Fruit fly (Drosophila melanogaster) Kc167 (cell line): Measurements from ENCODE around the gene CG1896.

ENCODE experiments used
- Myc ChIP-seq: fragments of >200 bp; optimal IDR thresholded peaks from 2 replicates; lab custom pipeline; 2017; ENCODE audit warnings: missing external identifiers
- Sin3A ChIP-seq: fragments of >200 bp; optimal IDR thresholded peaks from 2 replicates; lab custom pipeline; 2018; ENCODE audit warnings: missing external identifiers
- h ChIP-seq: fragments of >200 bp; optimal IDR thresholded peaks from 3 replicates; lab custom pipeline; 2018; ENCODE audit warnings: missing external identifiers
- insv ChIP-seq: fragments of >200 bp; optimal IDR thresholded peaks from 3 replicates; lab custom pipeline; 2018; ENCODE audit warnings: missing external identifiers
- psq ChIP-seq: fragments of >200 bp; optimal IDR thresholded peaks from 2 replicates; lab custom pipeline; 2017; ENCODE audit warnings: missing external identifiers
- ttk ChIP-seq: sonication (Bioruptor generic); optimal IDR thresholded peaks from 2 replicates; lab custom pipeline; 2017; ENCODE audit warnings: missing external identifiers

Gene CG1896

DNA sequence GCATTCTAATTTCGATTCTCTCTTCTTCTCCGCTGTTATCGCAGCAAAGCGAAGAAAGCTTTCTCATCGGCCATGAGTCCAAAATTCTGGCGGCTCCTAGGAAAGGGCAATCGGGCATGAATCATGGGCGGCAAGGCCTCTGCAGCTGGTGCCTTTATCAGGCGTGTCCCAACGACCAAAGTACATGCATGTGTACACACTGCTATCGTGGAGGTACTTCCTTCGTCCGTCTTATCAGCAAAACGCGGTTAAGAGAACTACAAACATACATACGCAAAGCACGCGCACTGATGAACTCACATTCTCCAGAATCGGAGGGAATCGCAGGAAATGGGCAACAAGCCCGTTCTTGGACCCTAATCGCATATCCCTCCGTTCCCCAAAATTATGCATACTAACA lies 25.1 kb upstream of the CG1896 start:
- no peak for TF ChIP-seq h (lab: Kevin White, UChicago)
- TF ChIP-seq psq, result no peak
- no peak for TF ChIP-seq Sin3A (lab: Kevin White, UChicago)
- TF ChIP-seq ttk (lab: Kevin White, UChicago), result no peak
- TF ChIP-seq insv (lab: Kevin White, UChicago), result no peak
- TF ChIP-seq Myc (lab: Kevin White, UChicago), result no peak

DNA sequence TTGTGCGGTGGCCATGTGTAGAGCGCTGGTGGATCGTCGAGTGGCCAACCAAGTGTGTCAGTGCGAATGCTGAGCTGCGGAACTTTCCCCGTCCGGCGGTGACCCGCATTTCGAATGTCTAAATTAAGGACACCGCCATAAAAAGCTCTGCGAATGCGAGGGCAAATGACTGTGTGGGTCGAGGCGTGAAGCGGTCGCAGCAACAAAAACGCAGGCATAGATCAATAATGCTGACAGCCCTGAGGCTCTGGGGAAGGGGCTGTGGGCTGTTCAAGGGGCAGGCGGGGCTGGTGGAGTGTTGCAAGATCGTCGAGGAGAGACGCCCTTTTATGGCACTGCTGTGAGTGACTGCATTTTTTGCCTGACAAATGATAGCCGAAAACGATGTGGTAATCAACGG lies 24.6 kb upstream of the CG1896 start:
- TF ChIP-seq psq, result no peak
- TF ChIP-seq insv (lab: Kevin White, UChicago), result no peak
- no peak for TF ChIP-seq Myc (lab: Kevin White, UChicago)
- no peak for TF ChIP-seq h (lab: Kevin White, UChicago)
- TF ChIP-seq ttk (lab: Kevin White, UChicago), result no peak
- TF ChIP-seq Sin3A (lab: Kevin White, UChicago), result no peak

DNA sequence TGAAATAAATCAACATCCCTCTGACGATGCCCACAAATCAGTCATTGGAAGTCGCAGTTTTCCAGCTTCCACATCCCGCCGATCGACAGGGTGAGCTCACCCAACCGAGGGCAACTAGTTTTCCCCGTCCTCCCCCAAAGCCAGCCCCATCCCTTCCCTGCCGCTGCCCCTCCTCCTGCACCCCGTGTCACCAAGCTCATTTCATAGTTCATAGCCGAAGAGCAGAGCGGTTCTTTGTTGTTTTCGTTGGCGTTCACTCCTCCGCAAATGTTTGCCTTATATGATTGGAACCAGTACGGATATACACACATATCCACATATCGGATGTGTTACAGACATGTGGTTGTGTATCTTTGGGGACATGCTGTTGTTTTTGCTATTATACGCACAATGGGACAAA lies 24.0 kb upstream of the CG1896 start:
- TF ChIP-seq insv (lab: Kevin White, UChicago) (no peak), Myc (lab: Kevin White, UChicago) (no peak), Sin3A (lab: Kevin White, UChicago) (no peak), h (lab: Kevin White, UChicago) (no peak), psq (no peak), ttk (lab: Kevin White, UChicago) (no peak)

DNA sequence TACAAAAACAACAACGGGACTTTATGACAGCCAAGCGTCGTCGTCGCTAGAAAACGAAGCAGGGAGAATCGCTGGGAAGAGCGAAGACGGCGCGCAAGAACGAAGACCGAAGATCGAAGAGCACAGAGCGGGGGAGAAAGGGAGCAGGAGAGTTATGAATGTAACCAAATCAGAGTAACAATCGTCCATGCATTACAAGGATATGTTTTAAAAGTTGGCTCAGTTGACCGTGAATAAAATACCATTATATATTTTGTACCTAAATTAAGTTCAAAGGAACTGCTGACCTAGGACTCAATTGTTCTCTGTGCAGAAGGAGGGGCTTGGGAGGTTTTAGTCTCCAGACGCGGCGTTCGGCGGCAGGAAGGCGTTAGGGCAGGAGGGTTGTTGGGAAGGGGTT lies 22.6 kb upstream of the CG1896 start:
- no peak for TF ChIP-seq psq
- TF ChIP-seq insv (lab: Kevin White, UChicago), result no peak
- TF ChIP-seq ttk (lab: Kevin White, UChicago), result no peak
- no peak for TF ChIP-seq Myc (lab: Kevin White, UChicago)
- no peak for TF ChIP-seq h (lab: Kevin White, UChicago)
- TF ChIP-seq Sin3A (lab: Kevin White, UChicago), result no peak

DNA sequence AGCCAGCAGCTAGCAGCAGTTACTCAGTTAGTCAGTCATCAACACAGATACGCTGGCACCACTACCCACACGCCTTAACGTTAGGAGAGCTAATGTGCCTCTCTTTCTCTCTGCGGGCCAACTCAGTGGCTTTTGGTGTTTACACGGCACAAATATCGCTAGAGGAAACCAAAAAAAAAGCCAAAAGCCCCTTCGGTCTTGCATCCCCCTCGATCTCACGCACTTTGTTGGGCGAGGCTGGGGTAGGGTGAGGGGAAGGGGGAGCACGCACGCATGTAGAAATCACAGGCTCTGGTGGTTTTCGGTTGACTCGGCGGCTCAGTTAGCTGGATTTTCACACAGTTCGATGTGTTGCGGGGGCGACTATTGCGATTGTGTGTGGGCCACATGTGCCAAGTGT lies 22.1 kb upstream of the CG1896 start:
- TF ChIP-seq Sin3A (lab: Kevin White, UChicago), result no peak
- TF ChIP-seq insv (lab: Kevin White, UChicago), result no peak
- no peak for TF ChIP-seq psq
- no peak for TF ChIP-seq Myc (lab: Kevin White, UChicago)
- no peak for TF ChIP-seq ttk (lab: Kevin White, UChicago)
- no peak for TF ChIP-seq h (lab: Kevin White, UChicago)

DNA sequence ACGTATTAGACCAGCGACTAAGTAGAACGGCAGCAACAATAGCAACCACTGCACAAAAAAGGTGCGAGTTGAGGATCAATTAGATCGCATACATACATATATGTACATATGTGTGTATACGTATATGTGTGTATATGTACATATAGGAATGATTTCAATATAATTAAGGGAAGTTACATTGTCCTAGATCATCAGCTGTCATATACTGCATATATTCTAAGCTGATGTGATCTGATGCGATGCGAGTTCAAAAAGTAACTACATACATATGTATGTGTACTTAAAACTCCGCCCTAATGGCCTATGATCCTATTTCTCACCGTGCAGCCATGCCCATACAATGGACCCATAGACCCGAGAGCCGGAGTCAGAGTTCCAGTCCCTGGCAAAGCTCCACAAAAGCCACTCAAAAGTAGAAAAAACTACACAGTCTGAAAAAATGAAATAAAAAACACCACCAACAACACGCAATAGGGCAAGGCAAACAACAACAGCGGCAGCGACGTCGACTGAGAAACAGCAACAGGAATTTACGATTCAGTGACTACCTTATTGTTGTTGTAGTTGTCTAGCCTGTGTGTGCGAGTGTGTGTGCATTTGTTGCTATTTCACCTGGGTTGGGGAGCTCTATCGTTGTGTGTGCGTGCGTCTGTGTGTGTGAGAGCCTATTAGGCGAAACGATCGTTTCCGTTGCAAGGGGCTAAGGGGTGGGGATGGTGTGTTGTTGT lies 20.7 kb upstream of the CG1896 start:
- TF ChIP-seq Myc (lab: Kevin White, UChicago) (no peak), psq (no peak), insv (lab: Kevin White, UChicago) (no peak), ttk (lab: Kevin White, UChicago) (no peak), Sin3A (lab: Kevin White, UChicago) (no peak), h (lab: Kevin White, UChicago) (no peak)

DNA sequence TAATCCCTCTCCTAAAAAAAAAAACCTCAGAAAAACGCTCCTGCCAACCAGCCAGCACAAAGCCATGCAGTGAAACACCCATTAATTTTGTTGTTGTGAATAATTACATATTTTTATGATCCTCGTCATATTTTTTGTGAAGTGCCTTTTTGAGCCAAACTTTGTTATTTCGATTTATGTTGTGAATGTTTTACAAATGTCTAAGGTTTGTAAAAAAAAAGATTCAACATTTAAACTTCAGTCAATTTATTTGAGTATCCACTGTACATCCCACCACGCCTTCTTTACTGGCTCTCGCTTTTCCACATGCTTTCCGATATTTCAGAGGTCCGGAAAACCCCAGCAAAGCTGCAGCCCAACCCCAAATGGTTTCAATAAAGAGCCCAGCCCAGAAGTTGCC lies 19.9 kb upstream of the CG1896 start:
- no peak for TF ChIP-seq h (lab: Kevin White, UChicago)
- TF ChIP-seq psq, result no peak
- no peak for TF ChIP-seq ttk (lab: Kevin White, UChicago)
- TF ChIP-seq Myc (lab: Kevin White, UChicago), result no peak
- TF ChIP-seq Sin3A (lab: Kevin White, UChicago), result no peak
- no peak for TF ChIP-seq insv (lab: Kevin White, UChicago)

DNA sequence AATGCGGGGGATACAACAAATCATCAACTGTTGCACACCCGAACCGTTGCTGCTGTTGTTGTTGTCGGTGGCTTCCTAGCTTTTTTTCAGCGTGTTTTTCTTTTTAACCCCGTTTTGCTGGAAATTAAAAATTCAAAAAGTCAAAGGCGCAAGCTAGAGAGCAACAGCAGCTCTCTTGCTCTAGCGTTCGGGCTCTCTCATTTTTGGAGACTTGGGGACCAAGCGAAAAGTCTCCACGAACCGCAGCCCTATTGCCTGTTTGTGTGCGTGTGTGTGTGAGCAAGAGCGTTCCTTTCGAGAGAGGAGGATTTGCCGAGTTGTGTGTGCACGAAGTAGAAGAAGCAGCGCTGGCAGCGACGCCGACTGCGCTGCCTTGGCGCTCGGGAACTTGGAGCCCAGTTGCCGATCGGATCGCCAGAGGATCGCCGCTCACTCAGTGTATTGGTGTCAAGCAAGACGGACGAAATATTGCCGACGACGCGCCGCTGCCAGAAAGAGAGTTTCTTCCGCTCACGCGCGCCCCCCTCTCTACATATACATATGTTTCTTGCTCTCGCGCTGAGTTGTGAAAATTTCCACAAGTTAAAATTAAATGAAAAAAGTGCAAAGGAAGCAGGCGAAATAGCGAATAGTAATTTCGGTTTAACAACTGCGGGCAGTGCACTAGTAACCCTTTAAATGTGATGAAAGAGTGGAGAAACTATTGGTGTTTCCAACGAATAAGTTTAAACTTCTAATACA lies 19.3 kb upstream of the CG1896 start:
- no peak for TF ChIP-seq h (lab: Kevin White, UChicago)
- TF ChIP-seq Sin3A (lab: Kevin White, UChicago), result no peak
- no peak for TF ChIP-seq psq
- TF ChIP-seq Myc (lab: Kevin White, UChicago), result no peak
- TF ChIP-seq ttk (lab: Kevin White, UChicago), result no peak
- TF ChIP-seq insv (lab: Kevin White, UChicago), result peak; percentile 12

DNA sequence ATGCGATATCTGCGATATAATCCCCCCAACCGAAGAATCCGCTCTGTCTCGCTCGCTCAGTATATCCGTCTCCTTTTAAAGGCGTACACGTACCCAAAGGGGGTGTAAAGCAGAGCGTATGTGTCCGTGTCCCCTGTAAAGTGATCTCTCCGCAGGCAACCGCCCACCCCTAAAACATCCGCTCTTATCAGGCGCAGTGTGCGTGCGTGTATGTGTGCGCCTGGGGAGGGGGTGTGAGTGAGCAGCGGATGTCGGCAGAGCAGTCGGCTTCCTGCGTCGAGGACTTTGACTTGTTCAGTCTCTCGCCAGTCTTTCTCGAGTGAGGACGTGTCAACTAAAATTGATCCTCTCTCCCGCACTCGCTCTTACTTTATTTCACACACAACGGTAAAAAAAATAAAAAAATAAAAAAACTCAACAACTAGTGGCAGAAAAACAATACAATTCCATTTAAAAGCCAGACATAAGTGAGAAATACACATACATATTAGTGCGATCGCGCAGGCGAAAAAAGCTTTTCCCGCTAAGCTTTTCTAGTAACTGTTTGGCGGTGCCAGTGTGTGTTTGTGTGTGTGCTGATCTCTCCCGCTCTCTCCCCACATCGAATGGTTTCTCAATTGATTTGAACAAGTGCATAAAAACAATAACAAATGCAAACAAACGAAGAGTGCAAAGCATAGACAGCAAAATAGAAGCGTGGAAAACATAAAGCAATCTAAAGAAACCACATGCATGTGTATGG lies 18.4 kb upstream of the CG1896 start:
- TF ChIP-seq ttk (lab: Kevin White, UChicago) (no peak), insv (lab: Kevin White, UChicago) (no peak), Sin3A (lab: Kevin White, UChicago) (no peak), h (lab: Kevin White, UChicago) (no peak), Myc (lab: Kevin White, UChicago) (no peak), psq (no peak)

DNA sequence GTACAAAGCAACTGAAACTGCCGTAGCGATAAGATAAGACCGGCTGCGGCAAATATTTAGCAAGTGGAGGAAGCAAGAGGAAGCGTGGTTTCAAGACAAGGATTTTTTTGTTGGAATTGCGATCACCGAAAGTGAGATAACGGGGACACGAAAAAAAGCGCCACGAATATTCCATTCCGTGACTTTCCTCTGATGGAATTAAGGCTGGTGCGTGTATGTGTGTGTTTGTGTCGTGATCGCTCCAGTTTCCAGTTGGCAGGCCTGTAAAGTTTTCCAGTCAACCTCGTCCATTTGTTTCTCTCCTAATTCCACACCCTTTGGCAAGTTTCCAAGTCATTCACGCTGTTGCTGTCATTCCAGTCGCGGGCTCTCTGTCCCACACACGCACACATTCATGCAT lies 17.8 kb upstream of the CG1896 start:
- TF ChIP-seq insv (lab: Kevin White, UChicago) (no peak), Sin3A (lab: Kevin White, UChicago) (no peak), Myc (lab: Kevin White, UChicago) (no peak), ttk (lab: Kevin White, UChicago) (no peak), psq (no peak), h (lab: Kevin White, UChicago) (no peak)

DNA sequence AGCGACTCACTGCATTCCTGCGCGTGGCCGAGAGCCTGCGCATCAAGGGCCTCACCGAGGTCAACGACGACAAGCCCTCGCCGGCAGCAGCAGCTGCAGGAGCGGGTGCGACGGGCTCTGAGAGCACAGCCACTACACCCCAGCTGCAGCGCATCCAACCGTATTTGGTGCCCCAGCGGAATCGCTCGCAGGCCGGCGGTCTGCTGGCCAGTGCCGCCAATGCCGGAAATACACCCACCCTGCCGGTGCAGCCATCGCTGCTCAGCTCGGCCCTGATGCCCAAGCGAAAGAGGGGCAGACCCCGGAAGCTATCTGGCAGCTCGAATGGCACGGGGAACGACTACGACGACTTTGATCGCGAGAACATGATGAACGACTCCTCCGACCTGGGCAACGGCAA lies 16.3 kb upstream of the CG1896 start:
- no peak for TF ChIP-seq psq
- TF ChIP-seq h (lab: Kevin White, UChicago), result no peak
- no peak for TF ChIP-seq insv (lab: Kevin White, UChicago)
- TF ChIP-seq Sin3A (lab: Kevin White, UChicago), result no peak
- TF ChIP-seq ttk (lab: Kevin White, UChicago), result no peak
- TF ChIP-seq Myc (lab: Kevin White, UChicago), result no peak
